Worm (Caenorhabditis elegans): Measurements from ENCODE around the gene ugt-8.

DNA sequence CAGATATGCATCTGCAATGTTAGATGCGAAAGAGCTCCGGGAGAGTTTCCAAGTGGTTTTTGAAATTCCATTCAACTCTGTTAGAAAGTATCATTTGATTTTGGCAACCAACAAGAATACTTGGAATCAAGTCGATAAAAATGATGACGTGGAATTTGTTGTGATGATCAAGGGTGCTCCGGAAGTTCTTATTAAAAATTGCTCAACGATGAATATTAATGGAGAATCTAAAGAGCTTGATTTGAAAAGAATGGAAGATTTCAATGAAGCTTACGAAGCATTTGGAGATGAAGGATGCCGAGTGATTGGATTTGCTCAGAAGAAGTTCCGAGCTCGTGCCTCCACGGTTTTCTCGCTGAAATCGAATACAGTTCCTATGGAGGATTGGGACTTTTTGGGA is 33.6 kb downstream of the ugt-8 start:
- no peak for TF ChIP-seq flt-1 (GFP tag; IDR thresholded peaks at IDR 0.05)
- no peak for TF ChIP-seq hnd-1 (tag; optimal IDR thresholded peaks at IDR 0.05)
- TF ChIP-seq tbx-37 (GFP tag; conservative IDR thresholded peaks at IDR 0.05) = no peak
- no peak for TF ChIP-seq pes-1 (GFP tag; IDR thresholded peaks at IDR 0.05)
- TF ChIP-seq sea-1 (GFP tag; conservative IDR thresholded peaks at IDR 0.05) = no peak
- TF ChIP-seq ets-7 (tag; optimal IDR thresholded peaks at IDR 0.05) = no peak
- TF ChIP-seq ama-1 (optimal IDR thresholded peaks at IDR 0.05) = no peak
- no peak for TF ChIP-seq ceh-36 (tag; optimal IDR thresholded peaks at IDR 0.05)
- TF ChIP-seq hmg-4 (GFP tag; optimal IDR thresholded peaks at IDR 0.05) = no peak
- no peak for TF ChIP-seq F13C5.2 (tag; optimal IDR thresholded peaks at IDR 0.05)
- TF ChIP-seq scrt-1 (GFP tag; IDR thresholded peaks at IDR 0.05) = no peak
- no peak for TF ChIP-seq ceh-13 (GFP tag; optimal IDR thresholded peaks at IDR 0.05)
- no peak for TF ChIP-seq hmbx-1 (tag; optimal IDR thresholded peaks at IDR 0.05)
